Worm (Caenorhabditis elegans): ENCODE measurements around the gene his-35.

- TF ChIP-seq him-1 (tag; optimal IDR thresholded peaks at IDR 0.05) (no peak), dao-5 (tag; optimal IDR thresholded peaks at IDR 0.05) (no peak)
These were observed 26.6 kb upstream of the his-35 start for ce11 chrV:9571673-9572072.

All from whole organism, L4/young adult.